Fruit fly (Drosophila melanogaster) whole organism, embryonic: ENCODE data around the gene CG5510.

Experiments used
- CG10147 ChIP-seq: fragments of 200-800 bp; sonication (Bioruptor generic); optimal IDR thresholded peaks from 2 replicates; lab custom pipeline; 2019; ENCODE audit warnings: missing biosample characterization, mild to moderate bottlenecking, missing genetic modification characterization, moderate library complexity
- CG12219 ChIP-seq: fragments of 200-800 bp; sonication (Bioruptor generic); optimal IDR thresholded peaks from 3 replicates; lab custom pipeline; 2018; ENCODE audit warnings: missing biosample characterization, mild to moderate bottlenecking, missing genetic modification characterization
- CG13287 ChIP-seq: fragments of 200-800 bp; sonication (Bioruptor generic); IDR thresholded peaks from 2 replicates; pipeline ENCODE4 v1.3.6; 2022; ENCODE audit warnings: missing biosample characterization, missing genetic modification characterization; ENCODE audit not compliant: partially characterized antibody
- CG14050 ChIP-seq: fragments of 200-800 bp; sonication (Bioruptor generic); IDR thresholded peaks from 3 replicates; pipeline ENCODE4 v1.3.6; 2022; ENCODE audit warnings: missing biosample characterization, missing genetic modification characterization
- CG15011 ChIP-seq: fragments of 200-800 bp; sonication (Bioruptor generic); optimal IDR thresholded peaks from 3 replicates; lab custom pipeline; 2018; ENCODE audit warnings: missing biosample characterization, mild to moderate bottlenecking, missing genetic modification characterization
- CG15073 ChIP-seq: fragments of 200-800 bp; sonication (Bioruptor generic); optimal IDR thresholded peaks from 2 replicates; lab custom pipeline; 2016; ENCODE audit warnings: missing biosample characterization, missing genetic modification characterization
- CG1602 ChIP-seq: fragments of 200-800 bp; sonication (Bioruptor generic); optimal IDR thresholded peaks from 3 replicates; lab custom pipeline; 2016; ENCODE audit warnings: missing biosample characterization, missing genetic modification characterization
- CG17328 ChIP-seq: fragments of 200-800 bp; sonication (Bioruptor generic); IDR thresholded peaks from 2 replicates; pipeline ENCODE4 v1.3.6; 2022; ENCODE audit warnings: missing biosample characterization, missing genetic modification characterization
- CG17612 ChIP-seq: fragments of 200-800 bp; sonication (Bioruptor generic); IDR thresholded peaks from 2 replicates; pipeline ENCODE4 v1.3.6; 2022; ENCODE audit warnings: missing biosample characterization, missing genetic modification characterization
- CG1792 ChIP-seq: fragments of 200-800 bp; sonication (Bioruptor generic); optimal IDR thresholded peaks from 2 replicates; lab custom pipeline; 2016; ENCODE audit warnings: missing biosample characterization, missing genetic modification characterization
- CG18764 ChIP-seq: fragments of 200-800 bp; sonication (Bioruptor generic); optimal IDR thresholded peaks from 3 replicates; lab custom pipeline; 2016; ENCODE audit warnings: missing biosample characterization, missing genetic modification characterization
- CG31224 ChIP-seq: fragments of 200-800 bp; sonication (Bioruptor generic); IDR thresholded peaks from 2 replicates; pipeline ENCODE4 v1.3.6; 2022; ENCODE audit warnings: missing biosample characterization, missing genetic modification characterization
- CG31365 ChIP-seq: fragments of 200-800 bp; sonication (Bioruptor generic); optimal IDR thresholded peaks from 2 replicates; lab custom pipeline; 2018; ENCODE audit warnings: missing biosample characterization, mild to moderate bottlenecking, missing genetic modification characterization
- CG3163 ChIP-seq: fragments of 200-800 bp; sonication (Bioruptor generic); optimal IDR thresholded peaks from 3 replicates; lab custom pipeline; 2016; ENCODE audit warnings: missing biosample characterization, missing genetic modification characterization
- CG3847 ChIP-seq: fragments of 200-800 bp; sonication (Bioruptor generic); IDR thresholded peaks from 2 replicates; pipeline ENCODE4 v1.3.6; 2022; ENCODE audit warnings: missing biosample characterization, missing genetic modification characterization
- CG3995 ChIP-seq: fragments of 200-800 bp; sonication (Bioruptor generic); optimal IDR thresholded peaks from 3 replicates; lab custom pipeline; 2016; ENCODE audit warnings: missing biosample characterization, missing genetic modification characterization
- CG4360 ChIP-seq: fragments of 200-800 bp; sonication (Bioruptor generic); IDR thresholded peaks from 2 replicates; pipeline ENCODE4 v1.3.6; 2022; ENCODE audit warnings: missing biosample characterization, missing genetic modification characterization
- CG4404 ChIP-seq: fragments of 200-800 bp; sonication (Bioruptor generic); IDR thresholded peaks from 2 replicates; pipeline ENCODE4 v1.3.6; 2022; ENCODE audit warnings: missing biosample characterization, missing genetic modification characterization
- CG4820 ChIP-seq: fragments of 200-800 bp; sonication (Bioruptor generic); optimal IDR thresholded peaks from 3 replicates; lab custom pipeline; 2016; ENCODE audit warnings: missing biosample characterization, missing genetic modification characterization
- CG5953 ChIP-seq: fragments of 200-800 bp; sonication (Bioruptor generic); IDR thresholded peaks from 2 replicates; pipeline ENCODE4 v1.3.6; 2022; ENCODE audit warnings: missing biosample characterization, missing genetic modification characterization
- CG6272 ChIP-seq: fragments of 200-800 bp; sonication (Bioruptor generic); IDR thresholded peaks from 2 replicates; pipeline ENCODE4 v1.3.6; 2022; ENCODE audit warnings: missing biosample characterization, missing genetic modification characterization
- CG7839 ChIP-seq: fragments of 200-800 bp; sonication (Bioruptor generic); optimal IDR thresholded peaks from 3 replicates; lab custom pipeline; 2018; ENCODE audit warnings: missing biosample characterization, mild to moderate bottlenecking, missing genetic modification characterization, moderate library complexity
- CG8359 ChIP-seq: fragments of 200-800 bp; sonication (Bioruptor generic); optimal IDR thresholded peaks from 2 replicates; lab custom pipeline; 2017; ENCODE audit warnings: missing biosample characterization, mild to moderate bottlenecking, missing genetic modification characterization, borderline replicate concordance
- CHES-1-like ChIP-seq: fragments of 200-800 bp; sonication (Bioruptor generic); optimal IDR thresholded peaks from 2 replicates; lab custom pipeline; 2016; ENCODE audit warnings: missing biosample characterization, missing genetic modification characterization
- CoRest ChIP-seq: fragments of 200-800 bp; sonication (Bioruptor generic); optimal IDR thresholded peaks from 3 replicates; lab custom pipeline; 2018; ENCODE audit warnings: missing biosample characterization, mild to moderate bottlenecking, missing genetic modification characterization, moderate library complexity
- D ChIP-seq, 2 experiments: fragments of 200-800 bp in 1 of 2; fragments of >200 bp in 1 of 2; sonication (Bioruptor generic) in 1 of 2; optimal IDR thresholded peaks; 2 replicates in 1 of 2; 3 replicates in 1 of 2; lab custom pipeline; 2017; ENCODE audit warnings: mild to moderate bottlenecking in 1 of 2, missing biosample characterization in 1 of 2, missing genetic modification characterization in 1 of 2, missing genetic modification reagents in 1 of 2
- Dek ChIP-seq: fragments of 200-800 bp; sonication (Bioruptor generic); optimal IDR thresholded peaks from 3 replicates; lab custom pipeline; 2019; ENCODE audit warnings: missing biosample characterization, mild to moderate bottlenecking, missing genetic modification characterization, moderate library complexity
- Fer1 ChIP-seq: fragments of 200-800 bp; sonication (Bioruptor generic); optimal IDR thresholded peaks from 2 replicates; lab custom pipeline; 2017; ENCODE audit warnings: missing biosample characterization, mild to moderate bottlenecking, missing genetic modification characterization
- Hr39 ChIP-seq: fragments of >200 bp; optimal IDR thresholded peaks from 2 replicates; lab custom pipeline; 2017
- MBD-R2 ChIP-seq: fragments of 200-800 bp; sonication (Bioruptor generic); IDR thresholded peaks from 2 replicates; pipeline ENCODE4 v1.3.6; 2022; ENCODE audit warnings: missing biosample characterization, missing genetic modification characterization
- Mrtf ChIP-seq: fragments of 200-800 bp; sonication (Bioruptor generic); IDR thresholded peaks from 3 replicates; pipeline ENCODE4 v1.3.6; 2022; ENCODE audit warnings: missing biosample characterization, missing genetic modification characterization
- NfI ChIP-seq: fragments of 200-800 bp; sonication (Bioruptor generic); optimal IDR thresholded peaks from 3 replicates; lab custom pipeline; 2018; ENCODE audit warnings: missing biosample characterization, mild to moderate bottlenecking, missing genetic modification characterization, moderate library complexity
- Sry-δ ChIP-seq: fragments of 200-800 bp; sonication (Bioruptor generic); optimal IDR thresholded peaks from 2 replicates; lab custom pipeline; 2016; ENCODE audit warnings: missing biosample characterization, missing genetic modification characterization
- cad ChIP-seq: fragments of >200 bp; optimal IDR thresholded peaks from 2 replicates; lab custom pipeline; 2017; ENCODE audit warnings: missing biosample characterization, missing genetic modification characterization
- chif ChIP-seq, 2 experiments: fragments of 200-800 bp; sonication (Bioruptor generic); optimal IDR thresholded peaks; 3 replicates each; lab custom pipeline; 2016; ENCODE audit warnings: missing biosample characterization in 2 of 2, missing genetic modification characterization in 2 of 2
- chm ChIP-seq: fragments of 200-800 bp; sonication (Bioruptor generic); IDR thresholded peaks from 2 replicates; pipeline ENCODE4 v1.3.6; 2022; ENCODE audit warnings: missing biosample characterization, missing genetic modification characterization
- crol ChIP-seq: fragments of 200-800 bp; sonication (Bioruptor generic); IDR thresholded peaks from 2 replicates; pipeline ENCODE4 v1.3.6; 2022; ENCODE audit warnings: missing biosample characterization, missing genetic modification characterization
- dati ChIP-seq: fragments of 200-800 bp; sonication (Bioruptor generic); IDR thresholded peaks from 2 replicates; pipeline ENCODE4 v1.3.6; 2022; ENCODE audit warnings: missing biosample characterization, missing genetic modification characterization
- dimm ChIP-seq: fragments of 200-800 bp; sonication (Bioruptor generic); IDR thresholded peaks from 2 replicates; pipeline ENCODE4 v1.3.6; 2022; ENCODE audit warnings: missing biosample characterization, missing genetic modification characterization
- dpn ChIP-seq, 2 experiments: fragments of 200-800 bp; sonication (Bioruptor generic); optimal IDR thresholded peaks; 3 replicates each; lab custom pipeline; 2016; ENCODE audit warnings: missing biosample characterization in 2 of 2, missing genetic modification characterization in 2 of 2
- ems ChIP-seq: fragments of 200-800 bp; sonication (Bioruptor generic); optimal IDR thresholded peaks from 3 replicates; lab custom pipeline; 2016; ENCODE audit warnings: missing biosample characterization, missing genetic modification characterization
- fd64A ChIP-seq: fragments of 200-800 bp; sonication (Bioruptor generic); optimal IDR thresholded peaks from 3 replicates; lab custom pipeline; 2018; ENCODE audit warnings: missing biosample characterization, mild to moderate bottlenecking, missing genetic modification characterization
- klu ChIP-seq: fragments of 200-800 bp; sonication (Bioruptor generic); IDR thresholded peaks from 2 replicates; pipeline ENCODE4 v1.3.6; 2022; ENCODE audit warnings: missing biosample characterization, missing genetic modification characterization
- nau ChIP-seq: fragments of 200-800 bp; sonication (Bioruptor generic); optimal IDR thresholded peaks from 3 replicates; lab custom pipeline; 2017; ENCODE audit warnings: missing biosample characterization, mild to moderate bottlenecking, missing genetic modification characterization, missing genetic modification reagents
- pan ChIP-seq, 4 experiments: fragments of >200 bp in 3 of 4; fragments of 200-800 bp in 1 of 4; sonication (Bioruptor generic) in 1 of 4; optimal IDR thresholded peaks in 3 of 4; IDR thresholded peaks in 1 of 4; 2 replicates each; pipeline versions ENCODE4 v1.3.6 to Lab custom; 2017 to 2022; ENCODE audit warnings: missing biosample characterization in 2 of 4, missing genetic modification characterization in 2 of 4, mixed read lengths in 1 of 4
- pb ChIP-seq: fragments of 200-800 bp; sonication (Bioruptor generic); optimal IDR thresholded peaks from 3 replicates; lab custom pipeline; 2016; ENCODE audit warnings: missing biosample characterization, missing genetic modification characterization
- peb ChIP-seq: fragments of 200-800 bp; sonication (Bioruptor generic); IDR thresholded peaks from 2 replicates; pipeline ENCODE4 v1.3.6; 2022; ENCODE audit warnings: missing biosample characterization, missing genetic modification characterization
- sqz ChIP-seq: fragments of 200-800 bp; sonication (Bioruptor generic); optimal IDR thresholded peaks from 3 replicates; lab custom pipeline; 2018; ENCODE audit warnings: missing biosample characterization, mild to moderate bottlenecking, missing genetic modification characterization
- tup ChIP-seq: fragments of 200-800 bp; sonication (Bioruptor generic); optimal IDR thresholded peaks from 2 replicates; lab custom pipeline; 2016; ENCODE audit warnings: missing biosample characterization, mild to moderate bottlenecking, missing genetic modification characterization, moderate library complexity
- vvl ChIP-seq: fragments of 200-800 bp; sonication (Bioruptor generic); IDR thresholded peaks from 2 replicates; pipeline ENCODE4 v1.3.6; 2022; ENCODE audit warnings: missing biosample characterization, missing genetic modification characterization
- wor ChIP-seq: fragments of 200-800 bp; sonication (Bioruptor generic); IDR thresholded peaks from 2 replicates; pipeline ENCODE4 v1.3.6; 2022; ENCODE audit warnings: missing biosample characterization, missing genetic modification characterization

CG5510 gene

dm6 chr3R:24188619-24189018, 19.3 kb upstream of the CG5510 start, which contains the start of gene CG5515 (continued):
- TF ChIP-seq chm (GFP tag; lab: Robert Waterston, UW) (peak; percentile 74), CHES-1-like (GFP tag; lab: Kevin White, UChicago) (peak; percentile 76), Hr39 (lab: Kevin White, UChicago) (no peak), nau (no peak), CG12219 (GFP tag; lab: Kevin White, UChicago) (peak; percentile 3), CG4404 (GFP tag; lab: Robert Waterston, UW) (peak; percentile 76), MBD-R2 (GFP tag; lab: Robert Waterston, UW) (peak; percentile 88), CG6272 (GFP tag; lab: Robert Waterston, UW) (peak; percentile 80), Mrtf (GFP tag; lab: Robert Waterston, UW) (peak; percentile 73), CG3163 (GFP tag; lab: Kevin White, UChicago) (peak; percentile 76), peb (GFP tag; lab: Robert Waterston, UW) (peak; percentile 49), pan (optimal IDR thresholded peaks at IDR 0.05; lab: Kevin White, UChicago) (no peak), pan (GFP tag; optimal IDR thresholded peaks at IDR 0.05 in 1 of 2, IDR thresholded peaks at IDR 0.05 in 1 of 2) (peak in 1 of 2 experiments; percentile 82), CG4820 (GFP tag; lab: Kevin White, UChicago) (peak; percentile 59), CG18764 (peak; percentile 95), dimm (peak; percentile 42; the same call in 1 of the 2 replicates), CoRest (tag; lab: Kevin White, UChicago) (peak; percentile 84), CG1602 (GFP tag; lab: Kevin White, UChicago) (peak; percentile 69), CG1792 (GFP tag; lab: Kevin White, UChicago) (peak; percentile 97), chif (GFP tag; optimal IDR thresholded peaks at IDR 0.05; lab: Kevin White, UChicago) (peak; percentile 73 to 79), CG10147 (GFP tag; lab: Kevin White, UChicago) (no peak), fd64A (GFP tag; lab: Kevin White, UChicago) (no peak), CG7839 (tag; lab: Kevin White, UChicago) (peak; percentile 64), dati (GFP tag; lab: Robert Waterston, UW) (no peak), tup (GFP tag; lab: Kevin White, UChicago) (peak; percentile 31), CG14050 (GFP tag; lab: Robert Waterston, UW) (peak; percentile 80), CG15073 (GFP tag; lab: Kevin White, UChicago) (no peak), Sry-δ (GFP tag; lab: Kevin White, UChicago) (peak; percentile 54), D (optimal IDR thresholded peaks at IDR 0.05; lab: Kevin White, UChicago) (no peak), D (GFP tag; optimal IDR thresholded peaks at IDR 0.05; lab: Kevin White, UChicago) (peak; percentile 30), NfI (GFP tag; lab: Kevin White, UChicago) (peak; percentile 80), CG13287 (GFP tag; lab: Robert Waterston, UW) (peak; percentile 89), ems (peak; percentile 66), dpn (GFP tag; optimal IDR thresholded peaks at IDR 0.05; lab: Kevin White, UChicago) (peak in 1 of 2 experiments; percentile 82), CG31224 (GFP tag; lab: Robert Waterston, UW) (peak; percentile 47; the same call in 1 of the 2 replicates), CG4360 (GFP tag; lab: Robert Waterston, UW) (no peak), cad (GFP tag; lab: Kevin White, UChicago) (no peak), CG8359 (no peak), CG31365 (no peak), CG3995 (GFP tag; lab: Kevin White, UChicago) (peak; percentile 44), CG15011 (GFP tag; lab: Kevin White, UChicago) (no peak), crol (no peak), sqz (GFP tag; lab: Kevin White, UChicago) (no peak), klu (GFP tag; lab: Robert Waterston, UW) (peak; percentile 51; the same call in 1 of the 2 replicates), CG5953 (GFP tag; lab: Robert Waterston, UW) (peak; percentile 79), vvl (GFP tag; lab: Robert Waterston, UW) (peak; percentile 87), Fer1 (GFP tag; lab: Kevin White, UChicago) (peak; percentile 54), wor (GFP tag; lab: Robert Waterston, UW) (peak; percentile 90), pb (GFP tag; lab: Kevin White, UChicago) (peak; percentile 50), CG17612 (peak; percentile 27; the same call in 1 of the 2 replicates), CG17328 (GFP tag; lab: Robert Waterston, UW) (peak; percentile 85), CG3847 (peak; percentile 91), Dek (tag; lab: Kevin White, UChicago) (peak; percentile 29)
